Worm (Caenorhabditis elegans) whole organism, early embryonic: ENCODE results near the gene ZC21.8.

ENCODE experiments used
- F13C5.2 ChIP-seq: sonication (generic microtip); optimal IDR thresholded peaks from 2 replicates; lab custom pipeline; 2017; ENCODE audit warnings: mild to moderate bottlenecking, missing genetic modification characterization, inconsistent platforms, missing compliant biosample characterization
- aly-1 ChIP-seq: sonication (generic microtip); optimal IDR thresholded peaks from 2 replicates; lab custom pipeline; 2016; ENCODE audit warnings: missing genetic modification characterization, missing compliant biosample characterization
- ama-1 ChIP-seq: fragments of 150-350 bp; optimal IDR thresholded peaks from 2 replicates; lab custom pipeline; 2014
- ceh-36 ChIP-seq: sonication (generic microtip); optimal IDR thresholded peaks from 2 replicates; lab custom pipeline; 2016; ENCODE audit warnings: missing genetic modification characterization, inconsistent platforms, missing compliant biosample characterization
- ets-7 ChIP-seq: sonication (generic microtip); optimal IDR thresholded peaks from 2 replicates; lab custom pipeline; 2016; ENCODE audit warnings: missing genotype, missing genetic modification characterization, missing compliant biosample characterization
- tra-4 ChIP-seq: sonication (generic microtip); optimal IDR thresholded peaks from 2 replicates; lab custom pipeline; 2017; ENCODE audit warnings: missing genetic modification characterization, missing compliant biosample characterization

- TF ChIP-seq ama-1 (no peak), tra-4 (tag; lab: Kevin White, UChicago) (no peak), ets-7 (tag; lab: Kevin White, UChicago) (no peak), F13C5.2 (tag; lab: Kevin White, UChicago) (no peak), aly-1 (tag; lab: Kevin White, UChicago) (no peak), ceh-36 (tag; lab: Kevin White, UChicago) (no peak)
Measured at ce11 chrIII:8564372-8564771, 44.6 kb upstream of the ZC21.8 start.
